Worm (Caenorhabditis elegans) whole organism, mixed stage, embryonic: ENCODE data around the gene str-193.

Experiments
- ceh-39 ChIP-seq: fragments of 150-350 bp; optimal IDR thresholded peaks from 2 replicates; lab custom pipeline; 2014; ENCODE audit warnings: missing biosample characterization, missing genetic modification characterization
- elt-1 ChIP-seq: sonication (generic microtip); optimal IDR thresholded peaks from 2 replicates; lab custom pipeline; 2017; ENCODE audit warnings: missing genetic modification characterization, mild to moderate bottlenecking, missing compliant biosample characterization, antibody characterized with exemption, moderate library complexity, borderline replicate concordance; ENCODE audit not compliant: insufficient read depth
- lin-32 ChIP-seq: fragments of 200-800 bp; sonication (Bioruptor generic); optimal IDR thresholded peaks from 2 replicates; lab custom pipeline; 2018; ENCODE audit warnings: mild to moderate bottlenecking, missing genetic modification characterization, missing compliant biosample characterization
- nhr-28 ChIP-seq: fragments of 150-350 bp; optimal IDR thresholded peaks from 2 replicates; lab custom pipeline; 2014; ENCODE audit warnings: missing biosample characterization, missing genetic modification characterization
- pha-4 ChIP-seq: fragments of 150-350 bp; optimal IDR thresholded peaks from 2 replicates; lab custom pipeline; 2018; ENCODE audit warnings: missing biosample characterization, missing genetic modification reagents, missing genetic modification characterization
- tbx-8 ChIP-seq: fragments of 200-800 bp; sonication (Bioruptor generic); optimal IDR thresholded peaks from 2 replicates; lab custom pipeline; 2018; ENCODE audit warnings: mild to moderate bottlenecking, missing genetic modification characterization, moderate library complexity, missing compliant biosample characterization
- unc-39 ChIP-seq: fragments of 150-350 bp; optimal IDR thresholded peaks from 2 replicates; lab custom pipeline; 2014; ENCODE audit warnings: missing biosample characterization, missing genetic modification characterization

DNA sequence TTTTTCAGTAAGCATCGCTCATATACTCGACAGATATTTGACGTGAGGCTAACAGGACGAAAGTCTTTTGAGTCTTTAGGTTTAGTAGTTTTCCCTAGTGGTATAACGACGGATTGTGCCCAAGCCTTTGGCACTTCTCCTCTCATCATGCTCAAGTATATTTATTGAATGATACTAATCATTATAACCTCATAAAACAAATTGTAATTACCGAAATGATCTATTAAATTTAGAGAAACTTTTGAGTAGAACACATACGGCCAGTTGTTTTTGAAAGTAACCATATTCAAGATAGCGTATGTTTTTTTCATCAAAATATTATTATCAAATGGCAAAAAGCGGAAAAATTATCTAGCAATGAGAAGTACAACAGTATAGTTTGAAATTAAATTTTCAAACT lies 50.3 kb downstream of the str-193 start:
- no peak for TF ChIP-seq tbx-8 (GFP tag; lab: Kevin White, UChicago)
- no peak for TF ChIP-seq nhr-28 (tag; lab: Kevin White, UChicago)
- no peak for TF ChIP-seq elt-1 (tag; lab: Kevin White, UChicago)
- no peak for TF ChIP-seq unc-39 (tag; lab: Kevin White, UChicago)
- no peak for TF ChIP-seq ceh-39
- TF ChIP-seq pha-4 (tag; lab: Kevin White, UChicago), result no peak
- no peak for TF ChIP-seq lin-32
